Fruit fly (Drosophila melanogaster) whole organism, prepupa: ENCODE data around the gene simj.

Experiments
- CG10631 ChIP-seq: fragments of 200-800 bp; sonication (Bioruptor generic); optimal IDR thresholded peaks from 2 replicates; lab custom pipeline; 2016; ENCODE audit warnings: missing biosample characterization, missing genetic modification characterization
- CG10669 ChIP-seq: fragments of 200-800 bp; sonication (Bioruptor generic); optimal IDR thresholded peaks from 3 replicates; lab custom pipeline; 2018; ENCODE audit warnings: missing biosample characterization, mild to moderate bottlenecking, missing genetic modification characterization, moderate library complexity
- CG11294 ChIP-seq: fragments of 200-800 bp; sonication (Bioruptor generic); IDR thresholded peaks from 2 replicates; pipeline ENCODE4 v1.3.6; 2022; ENCODE audit warnings: missing biosample characterization, missing genetic modification characterization
- CG11762 ChIP-seq: fragments of 200-800 bp; sonication (Bioruptor generic); optimal IDR thresholded peaks from 3 replicates; lab custom pipeline; 2016; ENCODE audit warnings: missing biosample characterization, missing genetic modification characterization; ENCODE audit not compliant: insufficient read depth
- CG15336 ChIP-seq: fragments of 200-800 bp; sonication (Bioruptor generic); IDR thresholded peaks from 2 replicates; pipeline ENCODE4 v1.3.6; 2022; ENCODE audit warnings: missing biosample characterization, missing genetic modification characterization
- CG1621 ChIP-seq: fragments of 200-800 bp; sonication (Bioruptor generic); optimal IDR thresholded peaks from 3 replicates; lab custom pipeline; 2018; ENCODE audit warnings: missing biosample characterization, mild to moderate bottlenecking, missing genetic modification characterization
- CG16779 ChIP-seq: fragments of 200-800 bp; sonication (Bioruptor generic); optimal IDR thresholded peaks from 3 replicates; lab custom pipeline; 2017; ENCODE audit warnings: missing biosample characterization, mild to moderate bottlenecking, missing genetic modification characterization
- CG3032 ChIP-seq: fragments of 200-800 bp; optimal IDR thresholded peaks from 2 replicates; lab custom pipeline; 2019; ENCODE audit warnings: missing biosample characterization, mild to moderate bottlenecking, missing genetic modification characterization, moderate library complexity
- CG32006 ChIP-seq: fragments of 200-800 bp; sonication (Bioruptor generic); optimal IDR thresholded peaks from 3 replicates; lab custom pipeline; 2017; ENCODE audit warnings: missing biosample characterization, mild to moderate bottlenecking, missing genetic modification characterization
- CG34406 ChIP-seq: fragments of 200-800 bp; sonication (Bioruptor generic); optimal IDR thresholded peaks from 3 replicates; lab custom pipeline; 2016; ENCODE audit warnings: missing biosample characterization, missing genetic modification characterization
- CG4318 ChIP-seq: fragments of 200-800 bp; sonication (Bioruptor generic); optimal IDR thresholded peaks from 3 replicates; lab custom pipeline; 2017; ENCODE audit warnings: missing biosample characterization, mild to moderate bottlenecking, missing genetic modification characterization
- CG6163 ChIP-seq: fragments of 200-800 bp; sonication (Bioruptor generic); IDR thresholded peaks from 3 replicates; pipeline ENCODE4 v1.3.6; 2022; ENCODE audit warnings: missing biosample characterization, missing genetic modification characterization
- CG6276 ChIP-seq: fragments of 200-800 bp; sonication (Bioruptor generic); optimal IDR thresholded peaks from 2 replicates; lab custom pipeline; 2017; ENCODE audit warnings: missing biosample characterization, mild to moderate bottlenecking, missing genetic modification characterization
- CG6792 ChIP-seq: fragments of 200-800 bp; sonication (Bioruptor generic); optimal IDR thresholded peaks from 3 replicates; lab custom pipeline; 2016; ENCODE audit warnings: missing biosample characterization, missing genetic modification characterization
- CG6854 ChIP-seq: fragments of 200-800 bp; sonication (Bioruptor generic); optimal IDR thresholded peaks from 2 replicates; lab custom pipeline; 2017; ENCODE audit warnings: missing biosample characterization, mild to moderate bottlenecking, missing genetic modification characterization
- CG7368 ChIP-seq: fragments of 200-800 bp; sonication (Bioruptor generic); optimal IDR thresholded peaks from 3 replicates; lab custom pipeline; 2016; ENCODE audit warnings: missing biosample characterization, missing genetic modification characterization
- CG8119 ChIP-seq: fragments of 200-800 bp; sonication (Bioruptor generic); IDR thresholded peaks from 3 replicates; pipeline ENCODE4 v1.3.6; 2022; ENCODE audit warnings: missing biosample characterization, missing genetic modification characterization
- CG8632 ChIP-seq: fragments of 200-800 bp; sonication (Bioruptor generic); optimal IDR thresholded peaks from 3 replicates; lab custom pipeline; 2016; ENCODE audit warnings: missing biosample characterization, missing genetic modification characterization
- CG9139 ChIP-seq: fragments of 200-800 bp; sonication (Bioruptor generic); optimal IDR thresholded peaks from 3 replicates; lab custom pipeline; 2017; ENCODE audit warnings: missing biosample characterization, mild to moderate bottlenecking, missing genetic modification characterization
- Eip75B ChIP-seq: fragments of 200-800 bp; sonication (Bioruptor generic); optimal IDR thresholded peaks from 3 replicates; lab custom pipeline; 2016; ENCODE audit warnings: missing biosample characterization, missing genetic modification characterization
- Eip78C ChIP-seq: fragments of 200-800 bp; sonication (Bioruptor generic); peaks from one replicate; lab custom pipeline; 2016; ENCODE audit warnings: missing biosample characterization, missing genetic modification characterization
- Eip93F ChIP-seq: fragments of 200-800 bp; sonication (Bioruptor generic); optimal IDR thresholded peaks from 2 replicates; lab custom pipeline; 2016; ENCODE audit warnings: missing biosample characterization, mild to moderate bottlenecking, missing genetic modification characterization
- Ets21C ChIP-seq: fragments of 200-800 bp; sonication (Bioruptor generic); optimal IDR thresholded peaks from 3 replicates; lab custom pipeline; 2016; ENCODE audit warnings: missing biosample characterization, missing genetic modification characterization
- Gug ChIP-seq: fragments of 200-800 bp; sonication (Bioruptor generic); IDR thresholded peaks from 2 replicates; pipeline ENCODE4 v1.3.6; 2022; ENCODE audit warnings: missing biosample characterization, missing genetic modification characterization
- Hr38 ChIP-seq: sonication (Bioruptor generic); optimal IDR thresholded peaks from 2 replicates; lab custom pipeline; 2016; ENCODE audit warnings: missing biosample characterization, missing genetic modification characterization
- Hr39 ChIP-seq: fragments of 200-800 bp; sonication (Bioruptor generic); optimal IDR thresholded peaks from 2 replicates; lab custom pipeline; 2016; ENCODE audit warnings: missing biosample characterization, missing genetic modification characterization
- Hr4 ChIP-seq: fragments of 200-800 bp; sonication (Bioruptor generic); optimal IDR thresholded peaks from 3 replicates; lab custom pipeline; 2016; ENCODE audit warnings: missing biosample characterization, missing genetic modification characterization
- Met ChIP-seq: fragments of 200-800 bp; sonication (Bioruptor generic); optimal IDR thresholded peaks from 3 replicates; lab custom pipeline; 2016; ENCODE audit warnings: missing biosample characterization, missing genetic modification characterization
- OdsH ChIP-seq: fragments of 200-800 bp; sonication (Bioruptor generic); optimal IDR thresholded peaks from 3 replicates; lab custom pipeline; 2016; ENCODE audit warnings: missing biosample characterization, missing genetic modification characterization
- Smox ChIP-seq: fragments of 200-800 bp; sonication (Bioruptor generic); optimal IDR thresholded peaks from 3 replicates; lab custom pipeline; 2016; ENCODE audit warnings: missing biosample characterization, missing genetic modification characterization
- Sox102F ChIP-seq: fragments of 200-800 bp; sonication (Bioruptor generic); optimal IDR thresholded peaks from 2 replicates; lab custom pipeline; 2016; ENCODE audit warnings: missing biosample characterization, mild to moderate bottlenecking, missing genetic modification characterization
- Sox14 ChIP-seq: fragments of 200-800 bp; sonication (Bioruptor generic); optimal IDR thresholded peaks from 3 replicates; lab custom pipeline; 2016; ENCODE audit warnings: missing biosample characterization, missing genetic modification characterization
- achi ChIP-seq: fragments of 200-800 bp; sonication (Bioruptor generic); optimal IDR thresholded peaks from 3 replicates; lab custom pipeline; 2016; ENCODE audit warnings: missing biosample characterization, missing genetic modification characterization
- acj6 ChIP-seq: fragments of 200-800 bp; sonication (Bioruptor generic); optimal IDR thresholded peaks from 3 replicates; lab custom pipeline; 2016; ENCODE audit warnings: missing biosample characterization, missing genetic modification characterization
- cyc ChIP-seq: fragments of 200-800 bp; sonication (Bioruptor generic); optimal IDR thresholded peaks from 3 replicates; lab custom pipeline; 2016; ENCODE audit warnings: missing biosample characterization, missing genetic modification characterization
- eg ChIP-seq: fragments of 200-800 bp; sonication (Bioruptor generic); IDR thresholded peaks from 3 replicates; pipeline ENCODE4 v1.3.6; 2022; ENCODE audit warnings: missing biosample characterization, missing genetic modification characterization
- esn ChIP-seq: fragments of 200-800 bp; sonication (Bioruptor generic); optimal IDR thresholded peaks from 2 replicates; lab custom pipeline; 2016; ENCODE audit warnings: missing biosample characterization, mild to moderate bottlenecking, missing genetic modification characterization, moderate library complexity
- fd59A ChIP-seq: fragments of 200-800 bp; sonication (Bioruptor generic); optimal IDR thresholded peaks from 2 replicates; lab custom pipeline; 2017; ENCODE audit warnings: missing biosample characterization, mild to moderate bottlenecking, missing genetic modification characterization, missing genetic modification reagents
- fd85E ChIP-seq: fragments of 200-800 bp; sonication (Bioruptor generic); optimal IDR thresholded peaks from 3 replicates; lab custom pipeline; 2016; ENCODE audit warnings: missing biosample characterization, missing genetic modification characterization
- lz ChIP-seq: fragments of 200-800 bp; sonication (Bioruptor generic); optimal IDR thresholded peaks from 3 replicates; lab custom pipeline; 2016; ENCODE audit warnings: missing biosample characterization, missing genetic modification characterization
- net ChIP-seq: fragments of 200-800 bp; sonication (Bioruptor generic); optimal IDR thresholded peaks from 3 replicates; lab custom pipeline; 2016; ENCODE audit warnings: missing biosample characterization, missing genetic modification characterization
- pdm3 ChIP-seq: fragments of 200-800 bp; sonication (Bioruptor generic); optimal IDR thresholded peaks from 3 replicates; lab custom pipeline; 2016; ENCODE audit warnings: missing biosample characterization, missing genetic modification characterization
- salr ChIP-seq, 2 experiments: fragments of 200-800 bp; sonication (Bioruptor generic); optimal IDR thresholded peaks; 3 replicates each; lab custom pipeline; 2016 to 2018; ENCODE audit warnings: missing biosample characterization in 2 of 2, missing genetic modification characterization in 2 of 2, mild to moderate bottlenecking in 1 of 2
- ss ChIP-seq, 2 experiments: fragments of 200-800 bp; sonication (Bioruptor generic); optimal IDR thresholded peaks; 2 replicates in 1 of 2; 3 replicates in 1 of 2; lab custom pipeline; 2017 to 2018; ENCODE audit warnings: mild to moderate bottlenecking in 2 of 2, missing biosample characterization in 2 of 2, missing genetic modification characterization in 2 of 2, moderate library complexity in 1 of 2
- topi ChIP-seq: fragments of 200-800 bp; sonication (Bioruptor generic); optimal IDR thresholded peaks from 3 replicates; lab custom pipeline; 2016; ENCODE audit warnings: missing biosample characterization, missing genetic modification characterization
- vri ChIP-seq: fragments of 200-800 bp; sonication (Bioruptor generic); optimal IDR thresholded peaks from 3 replicates; lab custom pipeline; 2016; ENCODE audit warnings: missing biosample characterization, mild to moderate bottlenecking, missing genetic modification characterization

Gene simj

DNA sequence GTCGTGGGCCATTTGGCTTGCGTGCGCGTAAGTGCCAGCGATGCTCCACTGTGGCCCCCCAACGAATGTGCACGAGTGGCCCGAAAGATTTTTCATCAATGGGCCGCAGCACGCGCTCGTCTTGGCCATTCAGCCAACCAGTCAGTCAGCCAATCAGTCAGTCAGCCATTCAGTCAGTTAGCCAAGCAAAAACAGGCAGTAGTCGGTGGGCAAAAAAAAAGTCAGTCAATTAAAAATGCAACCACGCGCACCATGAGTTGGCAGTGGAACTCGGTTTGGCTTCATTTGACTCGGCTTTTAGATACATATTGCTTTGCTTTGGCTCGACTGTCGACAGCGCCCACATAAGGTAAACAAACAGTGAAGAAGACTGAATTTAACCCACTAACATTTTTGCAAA, 18.6 kb upstream of the simj start (continued):
- TF ChIP-seq CG15336 = no peak

DNA sequence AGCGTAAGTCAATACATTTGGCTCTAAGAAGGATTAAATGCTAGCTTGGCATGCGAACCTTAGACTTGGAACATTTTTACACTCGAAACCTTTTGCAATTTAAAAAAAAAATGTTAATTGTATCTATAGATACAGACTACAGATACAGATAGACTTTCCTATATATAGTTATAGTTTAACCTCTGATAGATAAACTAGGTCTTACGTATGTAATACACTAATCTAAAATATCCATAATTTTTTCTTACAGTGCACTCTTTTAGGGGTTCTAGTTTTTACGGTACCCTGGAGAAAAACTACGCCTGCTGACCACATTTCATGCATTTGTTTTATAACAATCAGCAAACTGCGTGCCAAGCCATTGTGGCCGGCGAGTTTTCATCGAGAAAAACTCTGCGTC, 17.4 kb upstream of the simj start:
- TF ChIP-seq CG15336 = peak; percentile 54
- TF ChIP-seq topi (GFP tag; lab: Kevin White, UChicago) = no peak
- TF ChIP-seq CG4318 = no peak
- no peak for TF ChIP-seq ss (GFP tag; optimal IDR thresholded peaks at IDR 0.05; lab: Kevin White, UChicago)
- no peak for TF ChIP-seq Eip93F
- TF ChIP-seq esn (GFP tag; lab: Kevin White, UChicago) = no peak
- TF ChIP-seq Hr38 (GFP tag; lab: Kevin White, UChicago) = no peak
- no peak for TF ChIP-seq Smox
- TF ChIP-seq cyc (GFP tag; lab: Kevin White, UChicago) = no peak
- no peak for TF ChIP-seq CG6854 (GFP tag; lab: Kevin White, UChicago)
- peak; percentile 58; the same call in 2 of the 3 replicates for TF ChIP-seq CG8119 (GFP tag; lab: Robert Waterston, UW)
- TF ChIP-seq Eip78C (GFP tag; lab: Kevin White, UChicago) = peak; percentile 27
- no peak for TF ChIP-seq achi (GFP tag; lab: Kevin White, UChicago)
- TF ChIP-seq Eip75B (GFP tag; lab: Kevin White, UChicago) = no peak
- TF ChIP-seq Met (GFP tag; lab: Kevin White, UChicago) = no peak
- peak; percentile 14 for TF ChIP-seq CG32006 (GFP tag; lab: Kevin White, UChicago)
- TF ChIP-seq lz (GFP tag; lab: Kevin White, UChicago) = no peak
- no peak for TF ChIP-seq CG9139 (GFP tag; lab: Kevin White, UChicago)
- TF ChIP-seq eg = 0 out of 3 replicates have a peak, but pooled peaks have one; percentile 14
- TF ChIP-seq Sox102F (GFP tag; lab: Kevin White, UChicago) = no peak
- TF ChIP-seq Ets21C (GFP tag; lab: Kevin White, UChicago) = no peak

DNA sequence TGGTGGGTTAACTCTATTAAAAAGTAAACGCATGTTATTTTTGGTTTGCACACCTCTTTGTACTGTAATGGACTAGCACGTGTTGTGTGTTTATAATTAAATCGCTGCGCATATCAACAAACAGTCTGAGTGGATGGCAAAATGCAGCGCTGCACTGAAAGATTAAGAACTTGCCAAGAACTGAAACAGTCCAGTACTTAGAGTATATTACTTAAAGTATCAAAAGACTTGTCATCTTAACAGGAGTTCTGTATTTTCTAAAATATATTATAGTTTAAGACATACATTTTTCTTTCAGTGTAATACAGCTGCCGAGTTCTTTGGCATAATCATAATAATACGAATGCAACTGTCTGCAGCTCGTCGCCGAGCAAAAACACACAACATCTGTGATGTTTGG, 16.1 kb upstream of the simj start:
- TF ChIP-seq Met (GFP tag; lab: Kevin White, UChicago) (peak; percentile 9), salr (GFP tag; optimal IDR thresholded peaks at IDR 0.05; lab: Kevin White, UChicago) (peak; percentile 39 to 50), OdsH (GFP tag; lab: Kevin White, UChicago) (peak; percentile 53), Hr4 (GFP tag; lab: Kevin White, UChicago) (peak; percentile 47), net (GFP tag; lab: Kevin White, UChicago) (peak; percentile 31), CG10631 (GFP tag; lab: Kevin White, UChicago) (peak; percentile 9), CG8119 (GFP tag; lab: Robert Waterston, UW) (peak; percentile 69), fd85E (GFP tag; lab: Kevin White, UChicago) (no peak), CG3032 (tag; lab: Kevin White, UChicago) (peak; percentile 27), Sox102F (GFP tag; lab: Kevin White, UChicago) (no peak), CG32006 (GFP tag; lab: Kevin White, UChicago) (peak; percentile 50), pdm3 (GFP tag; lab: Kevin White, UChicago) (peak; percentile 35), CG6276 (GFP tag; lab: Kevin White, UChicago) (peak; percentile 12), CG8632 (GFP tag; lab: Kevin White, UChicago) (peak; percentile 7), Sox14 (GFP tag; lab: Kevin White, UChicago) (peak; percentile 42), lz (GFP tag; lab: Kevin White, UChicago) (peak; percentile 2), CG16779 (no peak), CG11294 (GFP tag; lab: Robert Waterston, UW) (0 out of 2 replicates have a peak, but pooled peaks have one; percentile 15), CG10669 (GFP tag; lab: Kevin White, UChicago) (peak; percentile 22), CG11762 (GFP tag; lab: Kevin White, UChicago) (no peak), ss (GFP tag; optimal IDR thresholded peaks at IDR 0.05; lab: Kevin White, UChicago) (peak in 1 of 2 experiments; percentile 11), topi (GFP tag; lab: Kevin White, UChicago) (peak; percentile 32), CG34406 (GFP tag; lab: Kevin White, UChicago) (no peak), esn (GFP tag; lab: Kevin White, UChicago) (no peak), CG6792 (peak; percentile 5), CG6163 (peak; percentile 71; the same call in 2 of the 3 replicates), achi (GFP tag; lab: Kevin White, UChicago) (peak; percentile 45), fd59A (peak; percentile 38), Gug (GFP tag; lab: Robert Waterston, UW) (peak; percentile 57), CG1621 (peak; percentile 0), Eip75B (GFP tag; lab: Kevin White, UChicago) (peak; percentile 41), vri (no peak), eg (peak; percentile 67), CG15336 (peak; percentile 69), acj6 (peak; percentile 44), CG7368 (no peak), Hr39 (GFP tag; lab: Kevin White, UChicago) (peak; percentile 22), Eip78C (GFP tag; lab: Kevin White, UChicago) (peak; percentile 82)
